Fruit fly (Drosophila melanogaster) whole organism, embryonic: ENCODE data around the gene CG14817.

ENCODE experiments used
- CG11398 ChIP-seq: fragments of 200-800 bp; sonication (Bioruptor generic); optimal IDR thresholded peaks from 2 replicates; lab custom pipeline; 2016; ENCODE audit warnings: missing biosample characterization, missing genetic modification characterization
- CG12155 ChIP-seq: fragments of 200-800 bp; sonication (Bioruptor generic); optimal IDR thresholded peaks from 3 replicates; lab custom pipeline; 2016; ENCODE audit warnings: missing biosample characterization, missing genetic modification characterization
- CG12236 ChIP-seq: fragments of 200-800 bp; sonication (Bioruptor generic); optimal IDR thresholded peaks from 2 replicates; lab custom pipeline; 2016; ENCODE audit warnings: missing biosample characterization, missing genetic modification characterization
- CG13624 ChIP-seq: fragments of 200-800 bp; sonication (Bioruptor generic); optimal IDR thresholded peaks from 2 replicates; lab custom pipeline; 2016; ENCODE audit warnings: missing biosample characterization, missing genetic modification characterization
- CG13775 ChIP-seq: fragments of 200-800 bp; sonication (Bioruptor generic); optimal IDR thresholded peaks from 3 replicates; lab custom pipeline; 2017; ENCODE audit warnings: missing biosample characterization, mild to moderate bottlenecking, missing genetic modification characterization
- CG14050 ChIP-seq: fragments of 200-800 bp; sonication (Bioruptor generic); IDR thresholded peaks from 3 replicates; pipeline ENCODE4 v1.3.6; 2022; ENCODE audit warnings: missing biosample characterization, missing genetic modification characterization
- CG15269 ChIP-seq: fragments of 200-800 bp; sonication (Bioruptor generic); optimal IDR thresholded peaks from 2 replicates; lab custom pipeline; 2018; ENCODE audit warnings: missing biosample characterization, mild to moderate bottlenecking, missing genetic modification characterization, moderate library complexity
- CG1647 ChIP-seq: fragments of 200-800 bp; sonication (Bioruptor generic); optimal IDR thresholded peaks from 3 replicates; lab custom pipeline; 2016; ENCODE audit warnings: missing biosample characterization, missing genetic modification characterization
- CG17328 ChIP-seq: fragments of 200-800 bp; sonication (Bioruptor generic); IDR thresholded peaks from 2 replicates; pipeline ENCODE4 v1.3.6; 2022; ENCODE audit warnings: missing biosample characterization, missing genetic modification characterization
- CG17385 ChIP-seq: fragments of 200-800 bp; sonication (Bioruptor generic); optimal IDR thresholded peaks from 3 replicates; lab custom pipeline; 2018; ENCODE audit warnings: missing biosample characterization, mild to moderate bottlenecking, missing genetic modification characterization
- CG2129 ChIP-seq: fragments of 200-800 bp; sonication (Bioruptor generic); IDR thresholded peaks from 2 replicates; pipeline ENCODE4 v1.3.6; 2022; ENCODE audit warnings: missing biosample characterization, missing genetic modification characterization; ENCODE audit not compliant: partially characterized antibody
- CG30431 ChIP-seq: fragments of 200-800 bp; sonication (Bioruptor generic); optimal IDR thresholded peaks from 2 replicates; lab custom pipeline; 2017; ENCODE audit warnings: missing biosample characterization, missing genetic modification characterization
- CG32532 ChIP-seq: fragments of 200-800 bp; sonication (Bioruptor generic); IDR thresholded peaks from 2 replicates; pipeline ENCODE4 v1.3.6; 2022; ENCODE audit warnings: missing biosample characterization, missing genetic modification characterization
- CG3995 ChIP-seq: fragments of 200-800 bp; sonication (Bioruptor generic); optimal IDR thresholded peaks from 3 replicates; lab custom pipeline; 2016; ENCODE audit warnings: missing biosample characterization, missing genetic modification characterization
- CG4282 ChIP-seq: fragments of 200-800 bp; sonication (Bioruptor generic); optimal IDR thresholded peaks from 2 replicates; lab custom pipeline; 2016; ENCODE audit warnings: missing biosample characterization, missing genetic modification characterization
- CG6689 ChIP-seq: fragments of 200-800 bp; sonication (Bioruptor generic); IDR thresholded peaks from 2 replicates; pipeline ENCODE4 v1.3.6; 2022; ENCODE audit warnings: missing biosample characterization, missing genetic modification characterization
- CG7357 ChIP-seq: fragments of 200-800 bp; sonication (Bioruptor generic); IDR thresholded peaks from 3 replicates; pipeline ENCODE4 v1.3.6; 2022; ENCODE audit warnings: missing biosample characterization, missing genetic modification characterization
- CG8089 ChIP-seq: fragments of 200-800 bp; sonication (Bioruptor generic); optimal IDR thresholded peaks from 3 replicates; lab custom pipeline; 2016; ENCODE audit warnings: missing biosample characterization, missing genetic modification characterization
- CG9876 ChIP-seq: fragments of 200-800 bp; sonication (Bioruptor generic); optimal IDR thresholded peaks from 2 replicates; lab custom pipeline; 2016; ENCODE audit warnings: missing biosample characterization, missing genetic modification characterization
- CHES-1-like ChIP-seq: fragments of 200-800 bp; sonication (Bioruptor generic); optimal IDR thresholded peaks from 2 replicates; lab custom pipeline; 2016; ENCODE audit warnings: missing biosample characterization, missing genetic modification characterization
- CoRest ChIP-seq: fragments of 200-800 bp; sonication (Bioruptor generic); optimal IDR thresholded peaks from 3 replicates; lab custom pipeline; 2018; ENCODE audit warnings: missing biosample characterization, mild to moderate bottlenecking, missing genetic modification characterization, moderate library complexity
- Gsc ChIP-seq: fragments of 200-800 bp; sonication (Bioruptor generic); IDR thresholded peaks from 2 replicates; pipeline ENCODE4 v1.3.6; 2022; ENCODE audit warnings: missing biosample characterization, missing genetic modification characterization
- H15 ChIP-seq: fragments of 200-800 bp; sonication (Bioruptor generic); IDR thresholded peaks from 3 replicates; pipeline ENCODE4 v1.3.6; 2022; ENCODE audit warnings: missing biosample characterization, missing genetic modification characterization
- HLH4C ChIP-seq: fragments of 200-800 bp; sonication (Bioruptor generic); IDR thresholded peaks from 3 replicates; pipeline ENCODE4 v1.3.6; 2022; ENCODE audit warnings: missing biosample characterization, missing genetic modification characterization; ENCODE audit not compliant: partially characterized antibody
- Hr3 ChIP-seq: fragments of 200-800 bp; sonication (Bioruptor generic); optimal IDR thresholded peaks from 3 replicates; lab custom pipeline; 2016; ENCODE audit warnings: missing biosample characterization, missing genetic modification characterization
- Mad ChIP-seq: fragments of 200-800 bp; sonication (Bioruptor generic); optimal IDR thresholded peaks from 2 replicates; lab custom pipeline; 2016; ENCODE audit warnings: missing biosample characterization, missing genetic modification characterization
- NC2α ChIP-seq: fragments of 200-800 bp; sonication (Bioruptor generic); optimal IDR thresholded peaks from 2 replicates; lab custom pipeline; 2016; ENCODE audit warnings: missing biosample characterization, missing genetic modification characterization
- Neu2 ChIP-seq: fragments of 200-800 bp; sonication (Bioruptor generic); optimal IDR thresholded peaks from 3 replicates; lab custom pipeline; 2016; ENCODE audit warnings: missing biosample characterization, missing genetic modification characterization, borderline replicate concordance
- Oaz ChIP-seq: fragments of 200-800 bp; sonication (Bioruptor generic); IDR thresholded peaks from 2 replicates; pipeline ENCODE4 v1.3.6; 2022; ENCODE audit warnings: missing biosample characterization, missing genetic modification characterization
- Rfx ChIP-seq: fragments of 200-800 bp; sonication (Bioruptor generic); IDR thresholded peaks from 2 replicates; pipeline ENCODE4 v1.3.6; 2022; ENCODE audit warnings: missing biosample characterization, missing genetic modification characterization
- Scr ChIP-seq: fragments of 200-800 bp; sonication (Bioruptor generic); IDR thresholded peaks from 2 replicates; pipeline ENCODE4 v1.3.6; 2022; ENCODE audit warnings: missing biosample characterization, missing genetic modification characterization; ENCODE audit not compliant: partially characterized antibody
- Sin3A ChIP-seq: fragments of >200 bp; optimal IDR thresholded peaks from 2 replicates; lab custom pipeline; 2018
- ac ChIP-seq: fragments of 200-800 bp; sonication (Bioruptor generic); optimal IDR thresholded peaks from 3 replicates; lab custom pipeline; 2017; ENCODE audit warnings: missing biosample characterization, mild to moderate bottlenecking, missing genetic modification characterization
- bowl ChIP-seq: fragments of 200-800 bp; sonication (Bioruptor generic); IDR thresholded peaks from 2 replicates; pipeline ENCODE4 v1.3.6; 2022; ENCODE audit warnings: missing biosample characterization, missing genetic modification characterization
- bsh ChIP-seq, 2 experiments: fragments of 200-800 bp; sonication (Bioruptor generic); optimal IDR thresholded peaks; 2 replicates each; lab custom pipeline; 2017 to 2018; ENCODE audit warnings: mild to moderate bottlenecking in 2 of 2, missing biosample characterization in 2 of 2, missing genetic modification characterization in 2 of 2, moderate library complexity in 1 of 2
- btn ChIP-seq: fragments of 200-800 bp; sonication (Bioruptor generic); optimal IDR thresholded peaks from 2 replicates; lab custom pipeline; 2016; ENCODE audit warnings: missing biosample characterization, missing genetic modification characterization
- crp ChIP-seq, 2 experiments: fragments of 200-800 bp; sonication (Bioruptor generic); optimal IDR thresholded peaks; 2 replicates in 1 of 2; 3 replicates in 1 of 2; lab custom pipeline; 2017; ENCODE audit warnings: missing biosample characterization in 2 of 2, missing genetic modification characterization in 2 of 2, mild to moderate bottlenecking in 1 of 2, moderate library complexity in 1 of 2
- cwo ChIP-seq: fragments of 200-800 bp; sonication (Bioruptor generic); optimal IDR thresholded peaks from 3 replicates; lab custom pipeline; 2017; ENCODE audit warnings: missing biosample characterization, missing genetic modification characterization, mild to moderate bottlenecking, moderate library complexity, missing genetic modification reagents
- dimm ChIP-seq: fragments of 200-800 bp; sonication (Bioruptor generic); IDR thresholded peaks from 2 replicates; pipeline ENCODE4 v1.3.6; 2022; ENCODE audit warnings: missing biosample characterization, missing genetic modification characterization
- emc ChIP-seq: fragments of 200-800 bp; sonication (Bioruptor generic); optimal IDR thresholded peaks from 2 replicates; lab custom pipeline; 2016; ENCODE audit warnings: missing biosample characterization, missing genetic modification characterization
- gt ChIP-seq: fragments of 200-800 bp; sonication (Bioruptor generic); IDR thresholded peaks from 2 replicates; pipeline ENCODE4 v1.3.6; 2022; ENCODE audit warnings: missing biosample characterization, missing genetic modification characterization
- hth ChIP-seq: fragments of >200 bp; optimal IDR thresholded peaks from 2 replicates; lab custom pipeline; 2017; ENCODE audit warnings: inconsistent platforms
- jing ChIP-seq: fragments of 200-800 bp; sonication (Bioruptor generic); optimal IDR thresholded peaks from 2 replicates; lab custom pipeline; 2018; ENCODE audit warnings: missing biosample characterization, mild to moderate bottlenecking, missing genetic modification characterization
- jumu ChIP-seq: fragments of 200-800 bp; sonication (Bioruptor generic); optimal IDR thresholded peaks from 3 replicates; lab custom pipeline; 2016; ENCODE audit warnings: missing biosample characterization, missing genetic modification characterization
- kni ChIP-seq: fragments of 200-800 bp; sonication (Bioruptor generic); optimal IDR thresholded peaks from 3 replicates; lab custom pipeline; 2017; ENCODE audit warnings: mild to moderate bottlenecking, missing biosample characterization, missing genetic modification reagents, missing genetic modification characterization
- lab ChIP-seq: fragments of 200-800 bp; sonication (Bioruptor generic); optimal IDR thresholded peaks from 3 replicates; lab custom pipeline; 2017; ENCODE audit warnings: missing biosample characterization, missing genetic modification characterization, mild to moderate bottlenecking, moderate library complexity, missing genetic modification reagents
- pho ChIP-seq: fragments of 200-800 bp; sonication (Bioruptor generic); optimal IDR thresholded peaks from 2 replicates; lab custom pipeline; 2016; ENCODE audit warnings: missing biosample characterization, missing genetic modification characterization
- run ChIP-seq: fragments of 200-800 bp; sonication (Bioruptor generic); optimal IDR thresholded peaks from 3 replicates; lab custom pipeline; 2018; ENCODE audit warnings: missing biosample characterization, mild to moderate bottlenecking, missing genetic modification characterization
- sqz ChIP-seq: fragments of 200-800 bp; sonication (Bioruptor generic); optimal IDR thresholded peaks from 3 replicates; lab custom pipeline; 2018; ENCODE audit warnings: missing biosample characterization, mild to moderate bottlenecking, missing genetic modification characterization
- sr ChIP-seq: fragments of 200-800 bp; sonication (Bioruptor generic); IDR thresholded peaks from 3 replicates; pipeline ENCODE4 v1.3.6; 2022; ENCODE audit warnings: missing biosample characterization, missing genetic modification characterization
- sug ChIP-seq: fragments of 200-800 bp; optimal IDR thresholded peaks from 2 replicates; lab custom pipeline; 2019; ENCODE audit warnings: missing biosample characterization, mild to moderate bottlenecking, missing genetic modification characterization, moderate library complexity
- zfh2 ChIP-seq: fragments of 200-800 bp; sonication (Bioruptor generic); optimal IDR thresholded peaks from 2 replicates; lab custom pipeline; 2016; ENCODE audit warnings: missing biosample characterization, missing genetic modification characterization

Gene CG14817

DNA sequence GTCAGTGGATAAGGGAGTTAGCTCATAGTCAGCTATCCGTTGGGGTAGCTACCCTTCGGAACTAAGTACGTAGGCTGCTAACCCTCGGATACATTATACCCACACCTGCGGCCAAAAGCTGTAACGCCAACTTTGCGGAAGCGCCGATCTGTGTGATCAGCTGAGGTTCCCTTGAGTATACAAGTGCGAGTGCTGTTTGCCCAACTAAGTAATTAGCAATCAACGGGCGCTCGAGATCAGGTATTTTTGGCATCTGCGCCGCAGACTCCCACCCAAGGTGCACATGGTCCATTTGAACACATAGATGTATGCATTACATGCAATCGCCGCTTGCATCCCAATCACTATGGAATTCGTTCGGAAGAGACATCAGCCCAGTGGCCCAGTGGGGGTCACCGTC, 23.0 kb downstream of the CG14817 start (continued):
- TF ChIP-seq CG2129 (GFP tag; lab: Robert Waterston, UW) (no peak), Scr (GFP tag; lab: Robert Waterston, UW) (no peak), CG13624 (GFP tag; lab: Kevin White, UChicago) (peak; percentile 57), bsh (GFP tag; optimal IDR thresholded peaks at IDR 0.05; lab: Kevin White, UChicago) (no peak), CG11398 (GFP tag; lab: Kevin White, UChicago) (peak; percentile 67), CG15269 (tag; lab: Kevin White, UChicago) (peak; percentile 64), dimm (GFP tag; lab: Robert Waterston, UW) (peak; percentile 43; the same call in 1 of the 2 replicates), CoRest (tag; lab: Kevin White, UChicago) (peak; percentile 15), kni (GFP tag; lab: Kevin White, UChicago) (no peak), NC2α (GFP tag; lab: Kevin White, UChicago) (peak; percentile 34), sug (peak; percentile 56), Hr3 (GFP tag; lab: Kevin White, UChicago) (no peak), zfh2 (no peak), cwo (peak; percentile 80), CG17328 (GFP tag; lab: Robert Waterston, UW) (no peak), Sin3A (lab: Kevin White, UChicago) (no peak), gt (GFP tag; lab: Robert Waterston, UW) (no peak), HLH4C (GFP tag; lab: Robert Waterston, UW) (no peak), sqz (GFP tag; lab: Kevin White, UChicago) (no peak), ac (no peak), CG13775 (GFP tag; lab: Kevin White, UChicago) (peak; percentile 5), Rfx (GFP tag; lab: Robert Waterston, UW) (peak; percentile 80), Mad (GFP tag; lab: Kevin White, UChicago) (no peak), Oaz (GFP tag; lab: Robert Waterston, UW) (no peak), CG1647 (GFP tag; lab: Kevin White, UChicago) (peak; percentile 12), CG6689 (GFP tag; lab: Robert Waterston, UW) (peak; percentile 23; the same call in 1 of the 2 replicates), H15 (GFP tag; lab: Robert Waterston, UW) (no peak), crp (GFP tag; optimal IDR thresholded peaks at IDR 0.05; lab: Kevin White, UChicago) (no peak), jumu (peak; percentile 51), CG17385 (GFP tag; lab: Kevin White, UChicago) (peak; percentile 56), emc (no peak), CHES-1-like (GFP tag; lab: Kevin White, UChicago) (peak; percentile 70), pho (GFP tag; lab: Kevin White, UChicago) (peak; percentile 66), jing (no peak), hth (lab: Kevin White, UChicago) (no peak), CG9876 (GFP tag; lab: Kevin White, UChicago) (peak; percentile 37), CG32532 (GFP tag; lab: Robert Waterston, UW) (peak; percentile 58; the same call in 1 of the 2 replicates), CG4282 (GFP tag; lab: Kevin White, UChicago) (peak; percentile 24), Gsc (GFP tag; lab: Robert Waterston, UW) (no peak), CG3995 (GFP tag; lab: Kevin White, UChicago) (no peak), CG14050 (GFP tag; lab: Robert Waterston, UW) (no peak), Neu2 (no peak), CG12236 (GFP tag; lab: Kevin White, UChicago) (no peak), CG8089 (GFP tag; lab: Kevin White, UChicago) (peak; percentile 41), lab (GFP tag; lab: Kevin White, UChicago) (peak; percentile 97), btn (GFP tag; lab: Kevin White, UChicago) (peak; percentile 21), CG30431 (GFP tag; lab: Kevin White, UChicago) (no peak), CG7357 (GFP tag; lab: Robert Waterston, UW) (peak; percentile 21; the same call in 1 of the 3 replicates), bowl (GFP tag; lab: Robert Waterston, UW) (no peak), CG12155 (GFP tag; lab: Kevin White, UChicago) (peak; percentile 6), run (peak; percentile 17), sr (GFP tag; lab: Robert Waterston, UW) (peak; percentile 52; the same call in 2 of the 3 replicates)
